Fruit fly (Drosophila melanogaster) whole organism, embryonic: ENCODE data around the gene CG4660.
A peak's percentile ranks its signal among the peaks of the same experiment; 100 is the strongest.

ENCODE experiments used
- Blimp-1 ChIP-seq: fragments of 200-800 bp; sonication (Bioruptor generic); optimal IDR thresholded peaks from 3 replicates; lab custom pipeline; 2018; ENCODE audit warnings: missing biosample characterization, missing genetic modification characterization, mild to moderate bottlenecking, moderate library complexity, missing genetic modification reagents
- CG10462 ChIP-seq: fragments of 200-800 bp; sonication (Bioruptor generic); optimal IDR thresholded peaks from 2 replicates; lab custom pipeline; 2016; ENCODE audit warnings: missing biosample characterization, missing genetic modification characterization
- CG12659 ChIP-seq: fragments of 200-800 bp; sonication (Bioruptor generic); optimal IDR thresholded peaks from 3 replicates; lab custom pipeline; 2017; ENCODE audit warnings: mild to moderate bottlenecking, missing biosample characterization, missing genetic modification reagents, missing genetic modification characterization
- CG15601 ChIP-seq: fragments of 200-800 bp; sonication (Bioruptor generic); optimal IDR thresholded peaks from 3 replicates; lab custom pipeline; 2019; ENCODE audit warnings: missing biosample characterization, mild to moderate bottlenecking, missing genetic modification characterization, moderate library complexity
- CG16813 ChIP-seq: fragments of 200-800 bp; sonication (Bioruptor generic); IDR thresholded peaks from 3 replicates; pipeline ENCODE4 v1.3.6; 2022; ENCODE audit warnings: missing biosample characterization, missing genetic modification characterization; ENCODE audit not compliant: partially characterized antibody
- CG16863 ChIP-seq: fragments of 200-800 bp; sonication (Bioruptor generic); optimal IDR thresholded peaks from 3 replicates; lab custom pipeline; 2016; ENCODE audit warnings: missing biosample characterization, missing genetic modification characterization
- CG18262 ChIP-seq: fragments of 200-800 bp; optimal IDR thresholded peaks from 3 replicates; lab custom pipeline; 2019; ENCODE audit warnings: missing biosample characterization, mild to moderate bottlenecking, missing genetic modification characterization, moderate library complexity
- CG42726 ChIP-seq: fragments of 200-800 bp; sonication (Bioruptor generic); IDR thresholded peaks from 2 replicates; pipeline ENCODE4 v1.3.6; 2022; ENCODE audit warnings: missing biosample characterization, missing genetic modification characterization; ENCODE audit not compliant: partially characterized antibody
- CG7963 ChIP-seq: fragments of 200-800 bp; sonication (Bioruptor generic); IDR thresholded peaks from 3 replicates; pipeline ENCODE4 v1.3.6; 2022; ENCODE audit warnings: missing biosample characterization, missing genetic modification characterization; ENCODE audit not compliant: partially characterized antibody
- CG8765 ChIP-seq: fragments of 200-800 bp; sonication (Bioruptor generic); IDR thresholded peaks from 2 replicates; pipeline ENCODE4 v1.3.6; 2022; ENCODE audit warnings: missing biosample characterization, missing genetic modification characterization
- CG9437 ChIP-seq: fragments of 200-800 bp; sonication (Bioruptor generic); optimal IDR thresholded peaks from 2 replicates; lab custom pipeline; 2018; ENCODE audit warnings: missing biosample characterization, mild to moderate bottlenecking, missing genetic modification characterization
- CTCF ChIP-seq: fragments of 200-800 bp; sonication (Bioruptor generic); optimal IDR thresholded peaks from 2 replicates; lab custom pipeline; 2017; ENCODE audit warnings: missing biosample characterization, mild to moderate bottlenecking, missing genetic modification characterization, moderate library complexity
- CkIIα-i1 ChIP-seq: fragments of 200-800 bp; sonication (Bioruptor generic); IDR thresholded peaks from 2 replicates; pipeline ENCODE4 v1.3.6; 2022; ENCODE audit warnings: missing biosample characterization, missing genetic modification characterization
- Dp ChIP-seq: fragments of 200-800 bp; sonication (Bioruptor generic); optimal IDR thresholded peaks from 2 replicates; lab custom pipeline; 2018; ENCODE audit warnings: missing biosample characterization, mild to moderate bottlenecking, missing genetic modification characterization, moderate library complexity
- Fer2 ChIP-seq: fragments of 200-800 bp; sonication (Bioruptor generic); optimal IDR thresholded peaks from 2 replicates; lab custom pipeline; 2018; ENCODE audit warnings: missing biosample characterization, mild to moderate bottlenecking, missing genetic modification characterization, moderate library complexity
- Gug ChIP-seq: fragments of 200-800 bp; sonication (Bioruptor generic); IDR thresholded peaks from 4 replicates; pipeline ENCODE4 v1.3.6; 2022; ENCODE audit warnings: missing biosample characterization, missing genetic modification characterization
- H15 ChIP-seq: fragments of 200-800 bp; sonication (Bioruptor generic); IDR thresholded peaks from 3 replicates; pipeline ENCODE4 v1.3.6; 2022; ENCODE audit warnings: missing biosample characterization, missing genetic modification characterization
- HmgZ ChIP-seq: fragments of 200-800 bp; sonication (Bioruptor generic); optimal IDR thresholded peaks from 2 replicates; lab custom pipeline; 2018; ENCODE audit warnings: missing biosample characterization, mild to moderate bottlenecking, missing genetic modification characterization
- Hr3 ChIP-seq: fragments of 200-800 bp; sonication (Bioruptor generic); optimal IDR thresholded peaks from 3 replicates; lab custom pipeline; 2016; ENCODE audit warnings: missing biosample characterization, missing genetic modification characterization
- Kr ChIP-seq: fragments of 200-800 bp; sonication (Bioruptor generic); optimal IDR thresholded peaks from 2 replicates; lab custom pipeline; 2017; ENCODE audit warnings: missing biosample characterization, mild to moderate bottlenecking, missing genetic modification characterization
- MTF-1 ChIP-seq: fragments of 200-800 bp; sonication (Bioruptor generic); optimal IDR thresholded peaks from 2 replicates; lab custom pipeline; 2018; ENCODE audit warnings: missing biosample characterization, mild to moderate bottlenecking, missing genetic modification characterization, borderline replicate concordance
- Mad ChIP-seq: fragments of 200-800 bp; sonication (Bioruptor generic); optimal IDR thresholded peaks from 2 replicates; lab custom pipeline; 2016; ENCODE audit warnings: missing biosample characterization, missing genetic modification characterization
- Med ChIP-seq: fragments of 200-800 bp; sonication (Bioruptor generic); peaks from one replicate; lab custom pipeline; 2016; ENCODE audit warnings: missing biosample characterization, missing genetic modification characterization, mild to moderate bottlenecking, inconsistent platforms, moderate library complexity
- Myb ChIP-seq: fragments of 200-800 bp; sonication (Bioruptor generic); optimal IDR thresholded peaks from 2 replicates; lab custom pipeline; 2016; ENCODE audit warnings: missing biosample characterization, missing genetic modification characterization
- Nf-YA ChIP-seq: fragments of 200-800 bp; sonication (Bioruptor generic); IDR thresholded peaks from 2 replicates; pipeline ENCODE4 v1.3.6; 2022; ENCODE audit warnings: missing biosample characterization, missing genetic modification characterization
- Side ChIP-seq: fragments of 200-800 bp; sonication (Bioruptor generic); optimal IDR thresholded peaks from 2 replicates; lab custom pipeline; 2016; ENCODE audit warnings: missing biosample characterization, missing genetic modification characterization
- Sin3A ChIP-seq: fragments of >200 bp; optimal IDR thresholded peaks from 2 replicates; lab custom pipeline; 2018
- Six4 ChIP-seq: fragments of 200-800 bp; sonication (Bioruptor generic); optimal IDR thresholded peaks from 2 replicates; lab custom pipeline; 2016; ENCODE audit warnings: missing biosample characterization, missing genetic modification characterization
- Trl ChIP-seq, 3 experiments: fragments of >200 bp in 2 of 3; fragments of 200-800 bp in 1 of 3; sonication (Bioruptor generic) in 1 of 3; optimal IDR thresholded peaks; 2 replicates in 1 of 3; 3 replicates in 2 of 3; lab custom pipeline; 2016 to 2017; ENCODE audit warnings: missing biosample characterization in 1 of 3, missing genetic modification characterization in 1 of 3
- caup ChIP-seq: fragments of 200-800 bp; sonication (Bioruptor generic); optimal IDR thresholded peaks from 3 replicates; lab custom pipeline; 2017; ENCODE audit warnings: missing biosample characterization, mild to moderate bottlenecking, missing genetic modification characterization, moderate library complexity; ENCODE audit not compliant: severe bottlenecking
- cg ChIP-seq: fragments of 200-800 bp; sonication (Bioruptor generic); optimal IDR thresholded peaks from 3 replicates; lab custom pipeline; 2019; ENCODE audit warnings: missing biosample characterization, mild to moderate bottlenecking, missing genetic modification characterization, moderate library complexity
- chinmo ChIP-seq: fragments of 200-800 bp; sonication (Bioruptor generic); IDR thresholded peaks from 4 replicates; pipeline ENCODE4 v1.3.6; 2022; ENCODE audit warnings: missing biosample characterization, missing genetic modification characterization; ENCODE audit not compliant: partially characterized antibody
- danr ChIP-seq: fragments of 200-800 bp; sonication (Bioruptor generic); IDR thresholded peaks from 2 replicates; pipeline ENCODE4 v1.3.6; 2022; ENCODE audit warnings: missing biosample characterization, missing genetic modification characterization
- dmrt99B ChIP-seq: fragments of 200-800 bp; sonication (Bioruptor generic); optimal IDR thresholded peaks from 2 replicates; lab custom pipeline; 2018; ENCODE audit warnings: missing biosample characterization, mild to moderate bottlenecking, missing genetic modification characterization, moderate library complexity
- dpn ChIP-seq, 2 experiments: fragments of 200-800 bp; sonication (Bioruptor generic); optimal IDR thresholded peaks; 3 replicates each; lab custom pipeline; 2016; ENCODE audit warnings: missing biosample characterization in 2 of 2, missing genetic modification characterization in 2 of 2
- fd96Cb ChIP-seq: fragments of 200-800 bp; sonication (Bioruptor generic); optimal IDR thresholded peaks from 2 replicates; lab custom pipeline; 2018; ENCODE audit warnings: missing biosample characterization, mild to moderate bottlenecking, missing genetic modification characterization, moderate library complexity
- gce ChIP-seq: fragments of 200-800 bp; sonication (Bioruptor generic); IDR thresholded peaks from 3 replicates; pipeline ENCODE4 v1.3.6; 2022; ENCODE audit warnings: missing biosample characterization, missing genetic modification characterization
- gfzf ChIP-seq: fragments of 200-800 bp; sonication (Bioruptor generic); optimal IDR thresholded peaks from 2 replicates; lab custom pipeline; 2016; ENCODE audit warnings: missing biosample characterization, mild to moderate bottlenecking, missing genetic modification characterization, moderate library complexity
- hb ChIP-seq: fragments of 200-800 bp; sonication (Bioruptor generic); IDR thresholded peaks from 3 replicates; pipeline ENCODE4 v1.3.6; 2022; ENCODE audit warnings: missing biosample characterization, missing genetic modification characterization; ENCODE audit not compliant: partially characterized antibody
- nau ChIP-seq: fragments of 200-800 bp; sonication (Bioruptor generic); optimal IDR thresholded peaks from 3 replicates; lab custom pipeline; 2017; ENCODE audit warnings: missing biosample characterization, mild to moderate bottlenecking, missing genetic modification characterization, missing genetic modification reagents
- nerfin-1 ChIP-seq: fragments of 200-800 bp; sonication (Bioruptor generic); optimal IDR thresholded peaks from 3 replicates; lab custom pipeline; 2019; ENCODE audit warnings: missing biosample characterization, mild to moderate bottlenecking, missing genetic modification characterization, moderate library complexity
- nmo ChIP-seq: fragments of 200-800 bp; sonication (Bioruptor generic); optimal IDR thresholded peaks from 2 replicates; lab custom pipeline; 2018; ENCODE audit warnings: missing biosample characterization, mild to moderate bottlenecking, missing genetic modification characterization, moderate library complexity
- nom ChIP-seq: fragments of 200-800 bp; sonication (Bioruptor generic); optimal IDR thresholded peaks from 2 replicates; lab custom pipeline; 2017; ENCODE audit warnings: missing biosample characterization, missing genetic modification characterization, mild to moderate bottlenecking, moderate library complexity, missing genetic modification reagents
- pb ChIP-seq: fragments of 200-800 bp; sonication (Bioruptor generic); optimal IDR thresholded peaks from 3 replicates; lab custom pipeline; 2016; ENCODE audit warnings: missing biosample characterization, missing genetic modification characterization
- row ChIP-seq: fragments of 200-800 bp; sonication (Bioruptor generic); IDR thresholded peaks from 3 replicates; pipeline ENCODE4 v1.3.6; 2022; ENCODE audit warnings: missing biosample characterization, missing genetic modification characterization
- sima ChIP-seq: fragments of 200-800 bp; sonication (Bioruptor generic); optimal IDR thresholded peaks from 2 replicates; lab custom pipeline; 2016; ENCODE audit warnings: missing biosample characterization, missing genetic modification characterization
- sna ChIP-seq: fragments of 200-800 bp; sonication (Bioruptor generic); IDR thresholded peaks from 2 replicates; pipeline ENCODE4 v1.3.6; 2022; ENCODE audit warnings: missing biosample characterization, missing genetic modification characterization; ENCODE audit not compliant: partially characterized antibody
- vvl ChIP-seq: fragments of 200-800 bp; sonication (Bioruptor generic); IDR thresholded peaks from 2 replicates; pipeline ENCODE4 v1.3.6; 2022; ENCODE audit warnings: missing biosample characterization, missing genetic modification characterization
- wdn ChIP-seq: fragments of 200-800 bp; sonication (Bioruptor generic); IDR thresholded peaks from 2 replicates; pipeline ENCODE4 v1.3.6; 2022; ENCODE audit warnings: missing biosample characterization, missing genetic modification characterization
- zf30C ChIP-seq: fragments of 200-800 bp; sonication (Bioruptor generic); optimal IDR thresholded peaks from 3 replicates; lab custom pipeline; 2018; ENCODE audit warnings: missing biosample characterization, mild to moderate bottlenecking, missing genetic modification characterization

The CG4660 gene

DNA sequence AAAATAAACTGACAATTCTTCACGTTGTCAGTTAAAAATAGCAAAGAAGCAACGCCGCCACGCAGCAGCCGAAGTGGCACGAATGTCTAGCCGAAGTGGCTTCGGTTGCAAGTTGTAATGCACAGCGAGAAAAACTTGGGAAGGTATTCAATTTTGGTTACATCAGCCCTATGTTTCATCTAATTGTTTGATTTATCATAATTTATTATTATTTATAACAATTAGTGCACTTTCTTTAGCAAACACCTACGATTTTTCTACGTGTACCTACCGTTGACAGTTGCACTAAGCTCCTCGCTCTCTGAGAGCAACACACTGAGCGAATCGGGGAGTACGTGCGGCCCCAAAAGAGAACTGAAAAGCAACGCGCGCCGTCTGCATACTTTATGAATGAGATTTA is 6.3 kb downstream of the CG4660 start, which contains the start of gene Tsp5D (continued):
- TF ChIP-seq CG12659 (GFP tag; lab: Kevin White, UChicago) (peak; percentile 89), CkIIα-i1 (GFP tag; lab: Robert Waterston, UW) (peak; percentile 66; the same call in 1 of the 2 replicates), Myb (GFP tag; lab: Kevin White, UChicago) (no peak), cg (GFP tag; lab: Kevin White, UChicago) (no peak), gce (GFP tag; lab: Robert Waterston, UW) (peak; percentile 95), H15 (GFP tag; lab: Robert Waterston, UW) (peak; percentile 95), dmrt99B (peak; percentile 96), CG15601 (tag; lab: Kevin White, UChicago) (peak; percentile 90), vvl (peak; percentile 98), CG16863 (GFP tag; lab: Kevin White, UChicago) (peak; percentile 58), sima (no peak), fd96Cb (tag; lab: Kevin White, UChicago) (peak; percentile 96), Trl (optimal IDR thresholded peaks at IDR 0.05; lab: Kevin White, UChicago) (peak; percentile 0 to 48), Trl (GFP tag; optimal IDR thresholded peaks at IDR 0.05; lab: Kevin White, UChicago) (peak; percentile 31), Dp (GFP tag; lab: Kevin White, UChicago) (no peak), nom (GFP tag; lab: Kevin White, UChicago) (peak; percentile 95), Fer2 (tag; lab: Kevin White, UChicago) (peak; percentile 61), Six4 (GFP tag; lab: Kevin White, UChicago) (peak; percentile 93), Sin3A (lab: Kevin White, UChicago) (no peak), nau (GFP tag; lab: Kevin White, UChicago) (peak; percentile 90), CTCF (GFP tag; lab: Kevin White, UChicago) (peak; percentile 58), zf30C (peak; percentile 64), Med (peak; percentile 89), Gug (GFP tag; lab: Robert Waterston, UW) (peak; percentile 86), wdn (GFP tag; lab: Robert Waterston, UW) (peak; percentile 66), dpn (GFP tag; optimal IDR thresholded peaks at IDR 0.05; lab: Kevin White, UChicago) (peak; percentile 31 to 89), MTF-1 (GFP tag; lab: Kevin White, UChicago) (peak; percentile 88), hb (GFP tag; lab: Robert Waterston, UW) (no peak), Mad (GFP tag; lab: Kevin White, UChicago) (peak; percentile 37), pb (no peak), Side (GFP tag; lab: Kevin White, UChicago) (peak; percentile 4), chinmo (GFP tag; lab: Robert Waterston, UW) (0 out of 4 replicates have a peak, but pooled peaks have one; percentile 45), Nf-YA (peak; percentile 93), nerfin-1 (tag; lab: Kevin White, UChicago) (peak; percentile 90), sna (GFP tag; lab: Robert Waterston, UW) (no peak), CG42726 (GFP tag; lab: Robert Waterston, UW) (no peak), caup (GFP tag; lab: Kevin White, UChicago) (peak; percentile 88), Kr (GFP tag; lab: Kevin White, UChicago) (no peak), CG10462 (GFP tag; lab: Kevin White, UChicago) (peak; percentile 83), CG16813 (GFP tag; lab: Robert Waterston, UW) (no peak), nmo (peak; percentile 90), CG7963 (no peak), Blimp-1 (GFP tag; lab: Kevin White, UChicago) (peak; percentile 95), row (GFP tag; lab: Robert Waterston, UW) (peak; percentile 95), danr (peak; percentile 88), HmgZ (tag; lab: Kevin White, UChicago) (peak; percentile 79), CG18262 (tag; lab: Kevin White, UChicago) (peak; percentile 91), CG9437 (GFP tag; lab: Kevin White, UChicago) (peak; percentile 77), CG8765 (GFP tag; lab: Robert Waterston, UW) (no peak; the same call in 1 of the 2 replicates), Hr3 (peak; percentile 91), gfzf (GFP tag; lab: Kevin White, UChicago) (no peak)
